Worm (Caenorhabditis elegans): ENCODE results near the gene cdc-25.2.

ce11 chrV:1545694-1546093, 21.2 kb upstream of the cdc-25.2 start, which contains the start of gene oac-32:
- TF ChIP-seq ztf-4 (tag; optimal IDR thresholded peaks at IDR 0.05) (no peak), gmeb-1 (tag; optimal IDR thresholded peaks at IDR 0.05) (no peak), snpc-4 (tag; optimal IDR thresholded peaks at IDR 0.05) (no peak), zag-1 (tag; optimal IDR thresholded peaks at IDR 0.05) (no peak), lin-39 (tag; optimal IDR thresholded peaks at IDR 0.05) (no peak), nhr-11 (tag; optimal IDR thresholded peaks at IDR 0.05) (no peak), unc-55 (GFP tag; optimal IDR thresholded peaks at IDR 0.05) (no peak), unc-39 (tag; optimal IDR thresholded peaks at IDR 0.05) (no peak), nhr-237 (tag; optimal IDR thresholded peaks at IDR 0.05) (no peak)

Data from whole organism, L2 larva.